Worm (Caenorhabditis elegans) whole organism, midembryonic: ENCODE measurements around the gene rpn-7.
"Not testable (repeated sequence)": the region's sequence is repeated elsewhere in the genome, so short reads cannot be mapped to it uniquely, and the experiment has no call there.

Experiments
- T22C8.4 ChIP-seq: fragments of 200-800 bp; sonication (Bioruptor generic); IDR thresholded peaks from 2 replicates; pipeline ENCODE4 v1.3.6; 2022; ENCODE audit warnings: missing genetic modification characterization, missing compliant biosample characterization
- cog-1 ChIP-seq: sonication (generic microtip); optimal IDR thresholded peaks from 2 replicates; lab custom pipeline; 2016; ENCODE audit warnings: missing genetic modification characterization, missing compliant biosample characterization
- flt-1 ChIP-seq: fragments of 200-800 bp; sonication (Bioruptor generic); IDR thresholded peaks from 2 replicates; pipeline ENCODE4 v1.3.6; 2022; ENCODE audit warnings: missing genetic modification characterization, missing compliant biosample characterization
- klf-2 ChIP-seq: fragments of 200-800 bp; sonication (Bioruptor generic); conservative IDR thresholded peaks from 2 replicates; pipeline ENCODE4 v1.3.6; 2022; ENCODE audit warnings: missing genetic modification reagents, missing genetic modification characterization, missing compliant biosample characterization
- med-1 ChIP-seq: sonication (generic microtip); optimal IDR thresholded peaks from 2 replicates; lab custom pipeline; 2017; ENCODE audit warnings: missing genetic modification characterization, mild to moderate bottlenecking, missing compliant biosample characterization, antibody characterized with exemption, missing genetic modification reagents; ENCODE audit not compliant: insufficient read depth
- ref-1 ChIP-seq: fragments of 200-800 bp; sonication (Bioruptor generic); conservative IDR thresholded peaks from 2 replicates; pipeline ENCODE4 v1.3.6; 2022; ENCODE audit warnings: missing genetic modification reagents, missing genetic modification characterization, missing compliant biosample characterization
- tab-1 ChIP-seq: fragments of 200-800 bp; sonication (Bioruptor generic); IDR thresholded peaks from 2 replicates; pipeline ENCODE4 v1.3.6; 2022; ENCODE audit warnings: missing genetic modification characterization, missing compliant biosample characterization
- ztf-23 ChIP-seq: fragments of 200-800 bp; sonication (Bioruptor generic); IDR thresholded peaks from 2 replicates; pipeline ENCODE4 v1.3.6; 2022; ENCODE audit warnings: missing genetic modification reagents, missing genetic modification characterization, missing compliant biosample characterization
- ztf-29 ChIP-seq: fragments of 200-800 bp; sonication (Bioruptor generic); IDR thresholded peaks from 2 replicates; pipeline ENCODE4 v1.3.6; 2022; ENCODE audit warnings: missing genetic modification reagents, missing genetic modification characterization, missing compliant biosample characterization

The rpn-7 gene

DNA sequence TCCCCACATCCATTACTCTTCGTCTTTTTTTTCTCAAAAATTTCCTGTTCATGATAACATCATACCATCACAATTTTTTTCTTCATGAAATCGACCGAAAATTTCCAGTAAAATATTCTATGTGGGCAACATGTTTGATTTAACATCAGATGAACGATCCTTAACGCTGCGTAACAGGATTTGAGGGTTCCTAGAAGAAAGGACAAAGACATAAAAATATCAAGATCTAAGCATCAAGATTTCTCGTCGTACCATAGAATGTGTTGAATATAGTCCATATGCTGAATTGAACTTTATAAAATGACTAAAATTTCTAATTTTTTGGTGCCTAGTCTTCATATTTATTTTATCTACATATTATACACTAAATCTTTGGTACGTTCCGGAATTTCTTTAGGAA is 16.3 kb upstream of the rpn-7 start, which contains the start of gene F49C12.3:
F49C12.3 (plus strand) TSS at position 301 of the 400 bp plus-strand sequence.
- TF ChIP-seq klf-2 (GFP tag; lab: Robert Waterston, UW) (no peak), med-1 (no peak), ztf-23 (GFP tag; lab: Robert Waterston, UW) (no peak), flt-1 (no peak), ref-1 (no peak), cog-1 (no peak)

DNA sequence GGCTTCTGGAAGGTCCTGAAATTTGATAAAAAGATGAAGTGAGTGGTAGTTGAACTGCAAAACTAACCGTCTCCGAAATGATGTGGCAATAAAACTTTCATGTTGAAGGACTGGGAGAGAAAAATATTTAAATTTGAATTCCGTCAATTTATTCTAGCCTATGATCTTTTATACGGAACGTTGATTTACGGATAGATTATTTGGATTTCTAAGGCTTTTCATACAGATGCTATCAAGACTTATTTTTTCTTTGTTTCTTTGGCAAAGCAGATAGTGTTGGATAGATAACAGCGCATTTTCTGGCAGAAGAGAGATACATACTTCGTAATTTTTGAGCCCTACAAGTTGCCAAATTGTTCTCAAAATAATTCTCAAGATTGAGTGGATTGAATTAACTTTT is 12.4 kb upstream of the rpn-7 start, which contains the start of gene F49C12.4:
F49C12.4 (minus strand) TSS at position 101 of the 400 bp plus-strand sequence.
- TF ChIP-seq klf-2 (GFP tag; lab: Robert Waterston, UW) (no peak), ref-1 (no peak), ztf-29 (GFP tag; lab: Robert Waterston, UW) (no peak), flt-1 (no peak), ztf-23 (GFP tag; lab: Robert Waterston, UW) (no peak), cog-1 (no peak), med-1 (no peak), T22C8.4 (no peak), tab-1 (GFP tag; lab: Robert Waterston, UW) (no peak)

DNA sequence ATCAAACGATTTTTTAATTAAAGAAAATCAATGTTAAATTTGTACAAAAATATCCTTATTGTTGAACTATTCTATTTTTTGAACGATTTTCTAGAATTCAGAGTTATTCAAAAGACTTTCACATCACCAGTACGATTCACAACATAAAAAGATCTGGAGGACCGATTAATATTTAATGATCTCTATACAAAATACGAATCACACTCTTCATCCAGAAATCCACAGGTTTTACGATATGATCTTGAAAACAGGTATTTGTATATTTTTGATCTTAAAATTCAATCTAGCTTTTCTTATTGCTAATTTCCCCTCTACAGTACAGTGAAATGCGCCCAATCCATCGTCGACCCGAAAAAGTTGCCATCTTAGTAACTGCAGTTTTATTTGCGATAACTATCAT is 11.8 kb upstream of the rpn-7 start, which contains the start of gene F49C12.5:
F49C12.5 (plus strand) TSS at position 301 of the 400 bp plus-strand sequence.
- no peak for TF ChIP-seq T22C8.4
- no peak for TF ChIP-seq med-1
- TF ChIP-seq ref-1: no peak
- no peak for TF ChIP-seq ztf-23 (GFP tag; lab: Robert Waterston, UW)
- TF ChIP-seq tab-1 (GFP tag; lab: Robert Waterston, UW): no peak
- TF ChIP-seq cog-1: no peak
- no peak for TF ChIP-seq klf-2 (GFP tag; lab: Robert Waterston, UW)
- TF ChIP-seq ztf-29 (GFP tag; lab: Robert Waterston, UW): no peak
- no peak for TF ChIP-seq flt-1

DNA sequence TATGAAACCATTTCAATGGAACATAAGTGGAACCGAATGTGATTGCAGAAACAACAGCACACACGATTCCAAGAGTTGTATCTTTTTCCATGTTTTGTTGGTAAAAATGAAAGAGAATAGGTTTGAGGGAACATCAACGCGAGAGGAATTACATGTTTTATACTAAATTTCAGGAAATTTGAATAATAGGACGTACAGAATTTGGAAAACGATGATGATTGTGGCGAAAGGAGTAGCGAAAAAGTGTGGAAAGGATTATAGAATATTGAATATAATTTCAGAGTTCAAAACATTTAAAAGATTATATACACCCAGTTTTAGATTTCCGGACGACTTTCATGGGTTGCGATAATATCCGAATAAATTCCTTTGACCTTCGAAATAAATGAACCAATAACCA is 7.5 kb upstream of the rpn-7 start, which contains the start of gene F49C12.6:
F49C12.6 (minus strand) TSS at position 101 of the 400 bp plus-strand sequence.
- TF ChIP-seq ztf-23 (GFP tag; lab: Robert Waterston, UW) (no peak), cog-1 (no peak), ztf-29 (GFP tag; lab: Robert Waterston, UW) (no peak), tab-1 (GFP tag; lab: Robert Waterston, UW) (no peak), klf-2 (GFP tag; lab: Robert Waterston, UW) (no peak), med-1 (no peak), flt-1 (no peak), ref-1 (no peak), T22C8.4 (no peak)

DNA sequence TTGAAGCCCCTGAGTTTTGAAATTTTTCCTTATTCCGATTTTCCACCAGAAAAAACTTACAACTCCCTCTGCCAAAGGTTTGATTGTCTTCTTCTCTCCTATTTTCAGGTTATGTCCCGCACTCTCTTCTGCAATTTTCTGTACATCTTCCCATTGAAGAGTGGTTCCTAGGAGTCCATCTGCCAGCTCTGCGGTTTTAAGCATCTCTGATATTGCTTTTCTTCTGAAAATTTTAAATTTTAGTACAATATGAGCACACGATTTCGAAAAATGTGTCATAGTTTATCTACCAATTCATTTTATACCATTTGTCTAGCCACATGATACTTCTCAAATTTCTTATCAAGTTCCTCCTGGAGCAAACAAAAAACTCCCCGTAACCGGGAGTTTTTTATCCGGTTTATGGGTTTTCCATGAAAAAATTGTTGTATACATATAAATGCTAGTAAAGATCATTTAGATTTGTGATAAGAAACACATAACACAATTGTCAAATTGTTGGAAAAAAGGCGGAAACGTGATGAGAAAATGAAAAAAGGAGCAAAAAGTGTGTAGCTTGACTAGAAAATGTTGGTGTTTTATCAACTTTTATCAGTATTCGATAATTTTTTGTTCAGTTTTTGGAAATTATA is 5.4 kb upstream of the rpn-7 start:
- no peak for TF ChIP-seq ref-1
- TF ChIP-seq T22C8.4: no peak
- TF ChIP-seq tab-1 (GFP tag; lab: Robert Waterston, UW): no peak
- TF ChIP-seq med-1: no peak
- no peak for TF ChIP-seq flt-1
- no peak for TF ChIP-seq ztf-23 (GFP tag; lab: Robert Waterston, UW)
- TF ChIP-seq ztf-29 (GFP tag; lab: Robert Waterston, UW): no peak
- TF ChIP-seq cog-1: no peak
- no peak for TF ChIP-seq klf-2 (GFP tag; lab: Robert Waterston, UW)

DNA sequence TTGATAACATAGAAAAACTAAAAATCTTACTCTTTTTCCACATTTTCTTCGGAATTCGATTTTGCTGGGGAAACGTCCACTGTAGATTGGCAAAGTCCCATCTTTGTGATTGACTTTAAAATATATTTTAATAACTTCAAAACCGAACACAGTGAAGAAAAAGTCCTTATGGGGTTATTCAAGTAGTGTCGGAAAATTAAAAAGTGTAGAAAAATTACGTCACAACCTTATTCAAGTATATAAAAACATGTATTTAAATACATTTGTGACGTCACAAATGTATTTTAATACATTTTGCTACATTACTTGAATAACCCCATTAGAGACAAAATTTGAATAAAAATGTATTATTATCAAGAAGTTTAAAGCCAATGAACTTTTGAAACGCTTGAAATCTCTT is 3.6 kb upstream of the rpn-7 start, which contains the start of gene F49C12.7:
F49C12.7 (minus strand) TSS at position 101 of the 400 bp plus-strand sequence.
- not testable (repeated sequence) for TF ChIP-seq tab-1 (GFP tag; lab: Robert Waterston, UW); cog-1; med-1

DNA sequence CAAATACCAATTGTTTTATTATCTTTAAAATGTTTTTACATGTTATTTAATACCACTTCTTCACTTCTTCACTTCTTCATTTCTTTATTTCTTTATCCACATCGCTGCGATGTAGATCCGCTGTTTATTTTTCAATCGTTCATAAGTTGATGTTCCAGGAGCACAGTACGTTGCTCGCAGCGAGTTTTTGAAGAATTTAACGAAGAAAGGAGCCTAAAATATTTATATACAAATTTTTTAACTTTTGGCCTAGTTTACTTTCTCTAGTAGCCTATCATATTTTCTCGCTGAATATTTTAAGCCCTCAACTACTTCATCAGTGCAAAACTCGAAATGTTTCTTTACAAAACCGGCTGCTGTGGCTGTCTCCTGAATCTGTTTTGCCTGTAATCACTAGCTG is 1.7 kb downstream of the rpn-7 start:
- no peak for TF ChIP-seq T22C8.4
- no peak for TF ChIP-seq tab-1 (GFP tag; lab: Robert Waterston, UW)
- no peak for TF ChIP-seq ref-1
- no peak for TF ChIP-seq ztf-23 (GFP tag; lab: Robert Waterston, UW)
- TF ChIP-seq ztf-29 (GFP tag; lab: Robert Waterston, UW): no peak
- TF ChIP-seq cog-1: no peak

DNA sequence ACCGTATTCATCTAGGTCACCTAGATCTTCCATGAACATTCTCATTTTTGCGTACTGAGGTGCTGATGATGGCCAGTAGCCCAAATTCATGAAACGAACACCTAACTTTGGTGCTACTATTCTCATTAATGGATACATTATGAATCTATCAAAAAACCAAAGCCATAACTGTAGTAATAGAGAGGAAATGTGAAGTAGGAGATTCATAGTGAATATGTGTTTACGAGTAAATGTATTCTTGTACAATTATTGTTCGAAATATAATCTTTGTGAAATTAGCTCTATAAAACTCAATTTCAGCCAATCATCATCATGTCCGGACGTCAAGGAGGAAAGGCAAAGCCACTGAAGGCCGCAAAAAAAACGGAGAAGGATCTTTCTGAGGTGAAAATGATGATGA is 2.6 kb downstream of the rpn-7 start, which contains the start of the genes F49C12.11 and nemt-1:
F49C12.11 (plus strand) TSS at position 301 of the 400 bp plus-strand sequence.
nemt-1 (minus strand) TSS at position 360 of the 400 bp plus-strand sequence.
- TF ChIP-seq med-1: no peak
- no peak for TF ChIP-seq ref-1
- no peak for TF ChIP-seq tab-1 (GFP tag; lab: Robert Waterston, UW)
- TF ChIP-seq cog-1: no peak
- no peak for TF ChIP-seq klf-2 (GFP tag; lab: Robert Waterston, UW)
- TF ChIP-seq flt-1: no peak
- TF ChIP-seq ztf-29 (GFP tag; lab: Robert Waterston, UW): no peak
- no peak for TF ChIP-seq ztf-23 (GFP tag; lab: Robert Waterston, UW)
- no peak for TF ChIP-seq T22C8.4

DNA sequence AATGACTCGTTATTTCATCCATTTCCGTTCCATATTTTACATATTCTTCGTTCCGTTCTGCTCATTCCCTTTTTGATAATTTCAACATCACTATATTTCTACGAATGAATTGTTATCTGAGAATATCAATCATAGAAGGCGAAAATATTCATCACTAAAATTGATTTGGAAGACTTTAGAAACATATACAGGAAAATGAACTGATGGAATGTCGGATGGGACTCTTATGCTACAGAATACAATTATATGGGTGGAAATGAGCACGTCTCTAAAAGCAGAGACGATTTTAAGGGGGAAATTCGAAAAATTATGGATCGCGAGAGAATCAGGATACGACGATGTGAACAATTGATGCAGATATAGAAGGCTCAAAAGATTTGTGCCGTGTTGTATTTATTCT is 3.6 kb downstream of the rpn-7 start:
- TF ChIP-seq cog-1: no peak
- no peak for TF ChIP-seq flt-1
- TF ChIP-seq med-1: no peak
- no peak for TF ChIP-seq ztf-29 (GFP tag; lab: Robert Waterston, UW)
- TF ChIP-seq ref-1: no peak
- TF ChIP-seq klf-2 (GFP tag; lab: Robert Waterston, UW): no peak
- TF ChIP-seq T22C8.4: no peak
- no peak for TF ChIP-seq ztf-23 (GFP tag; lab: Robert Waterston, UW)
- TF ChIP-seq tab-1 (GFP tag; lab: Robert Waterston, UW): no peak

DNA sequence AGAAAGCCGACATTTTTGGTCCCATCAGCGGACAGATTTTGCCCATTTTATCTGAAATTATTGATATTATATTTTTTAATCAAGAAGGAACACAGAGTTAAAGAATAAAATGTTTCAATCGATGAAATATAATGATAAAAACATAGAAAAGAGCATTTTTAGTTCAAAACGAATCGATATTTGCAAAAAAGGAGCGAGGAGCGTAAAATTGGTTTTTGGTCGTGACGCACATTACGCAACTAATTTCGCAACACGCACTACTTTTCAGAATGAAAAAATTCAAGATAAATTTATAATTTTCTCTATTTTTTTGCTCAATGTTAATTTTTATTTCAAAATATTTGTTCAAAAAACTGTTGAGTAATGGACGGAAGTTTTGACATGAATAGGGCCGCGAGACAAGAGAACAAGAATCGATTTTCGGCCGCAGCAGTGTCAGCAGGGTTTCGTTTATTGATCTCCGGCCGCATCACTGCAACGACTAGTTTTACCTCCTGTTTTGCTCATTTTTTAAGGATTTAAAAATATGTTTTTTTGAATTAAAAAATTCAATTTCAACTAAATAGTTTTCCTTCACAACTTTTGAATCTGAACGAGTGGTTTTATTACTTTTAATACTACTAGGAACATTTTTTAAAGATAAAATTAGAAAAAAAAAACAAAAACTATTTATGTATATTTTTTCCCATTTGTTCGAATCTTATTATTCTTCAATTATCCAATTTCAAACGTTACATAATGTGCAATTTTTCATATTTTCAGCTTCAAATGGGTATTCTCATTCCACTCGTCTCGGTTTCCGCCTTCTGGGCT is 4.8 kb downstream of the rpn-7 start, which contains the start of the genes F49C12.12 and vha-17:
F49C12.12 (minus strand) TSS at position 51 of the 813 bp plus-strand sequence.
vha-17 (plus strand) TSS at position 763 of the 813 bp plus-strand sequence.
- TF ChIP-seq med-1 (no peak), flt-1 (no peak), T22C8.4 (0 out of 2 replicates have a peak, but pooled peaks have one; percentile 46)
